Worm (Caenorhabditis elegans) whole organism, L1 larva: ENCODE measurements around the gene C10A4.10.

ENCODE experiments used
- C16A3.4 ChIP-seq: fragments of 150-350 bp; optimal IDR thresholded peaks from 2 replicates; lab custom pipeline; 2014; ENCODE audit warnings: missing biosample characterization, missing genetic modification characterization
- alr-1 ChIP-seq: fragments of 200-800 bp; sonication (Bioruptor generic); optimal IDR thresholded peaks from 2 replicates; lab custom pipeline; 2018; ENCODE audit warnings: borderline replicate concordance, mild to moderate bottlenecking, missing genetic modification characterization, missing compliant biosample characterization
- blmp-1 ChIP-seq: fragments of 150-350 bp; optimal IDR thresholded peaks from 2 replicates; lab custom pipeline; 2014; ENCODE audit warnings: missing biosample characterization, missing genetic modification characterization
- ceh-82 ChIP-seq, 3 experiments: fragments of 150-350 bp in 1 of 3; sonication (generic microtip) in 2 of 3; optimal IDR thresholded peaks; 2 replicates each; lab custom pipeline; 2014 to 2017; ENCODE audit warnings: missing biosample characterization in 3 of 3, missing genetic modification characterization in 3 of 3
- dsc-1 ChIP-seq: sonication (generic microtip); optimal IDR thresholded peaks from 2 replicates; lab custom pipeline; 2016; ENCODE audit warnings: mild to moderate bottlenecking, missing genetic modification characterization, missing compliant biosample characterization
- egl-27 ChIP-seq, 2 experiments: fragments of 150-350 bp in 1 of 2; sonication (generic microtip); optimal IDR thresholded peaks; 3 replicates each; lab custom pipeline; 2017 to 2018; ENCODE audit warnings: missing biosample characterization in 2 of 2, missing genetic modification characterization in 2 of 2, missing genetic modification reagents in 2 of 2
- elt-2 ChIP-seq: sonication (generic microtip); optimal IDR thresholded peaks from 2 replicates; lab custom pipeline; 2016; ENCODE audit warnings: missing genetic modification characterization, mild to moderate bottlenecking, inconsistent platforms, missing compliant biosample characterization, missing genetic modification reagents
- elt-3 ChIP-seq, 6 experiments: fragments of 150-350 bp in 1 of 6; sonication (generic microtip); optimal IDR thresholded peaks; 2 replicates each; lab custom pipeline; 2017 to 2018; ENCODE audit warnings: missing biosample characterization in 6 of 6, missing genetic modification characterization in 6 of 6, inconsistent platforms in 1 of 6
- fkh-10 ChIP-seq: sonication (generic microtip); optimal IDR thresholded peaks from 2 replicates; lab custom pipeline; 2017; ENCODE audit warnings: missing biosample characterization, missing genetic modification reagents, missing genetic modification characterization
- fkh-8 ChIP-seq: sonication (generic microtip); optimal IDR thresholded peaks from 2 replicates; lab custom pipeline; 2016; ENCODE audit warnings: mild to moderate bottlenecking, missing genetic modification characterization, missing compliant biosample characterization
- fos-1 ChIP-seq: fragments of 150-350 bp; optimal IDR thresholded peaks from 2 replicates; lab custom pipeline; 2014; ENCODE audit warnings: missing biosample characterization, missing genetic modification characterization
- isw-1 ChIP-seq: fragments of 200-800 bp; sonication (Bioruptor generic); IDR thresholded peaks from 2 replicates; pipeline ENCODE4 v1.3.6; 2022; ENCODE audit warnings: missing genetic modification characterization, missing compliant biosample characterization
- jun-1 ChIP-seq: fragments of 150-350 bp; optimal IDR thresholded peaks from 2 replicates; lab custom pipeline; 2014; ENCODE audit warnings: missing biosample characterization, missing genetic modification reagents, missing genetic modification characterization
- lin-13 ChIP-seq: fragments of 150-350 bp; optimal IDR thresholded peaks from 2 replicates; lab custom pipeline; 2014; ENCODE audit warnings: missing biosample characterization, missing genetic modification reagents, missing genetic modification characterization
- lin-35 ChIP-seq, 2 experiments: fragments of 150-350 bp; optimal IDR thresholded peaks; 2 replicates each; lab custom pipeline; 2014; ENCODE audit warnings: missing biosample characterization in 2 of 2, missing genetic modification characterization in 2 of 2, missing genetic modification reagents in 2 of 2
- lin-39 ChIP-seq: fragments of 150-350 bp; optimal IDR thresholded peaks from 2 replicates; lab custom pipeline; 2014; ENCODE audit warnings: missing biosample characterization, missing genetic modification reagents, missing genetic modification characterization
- mab-9 ChIP-seq: fragments of 200-800 bp; sonication (Bioruptor generic); IDR thresholded peaks from 2 replicates; pipeline ENCODE4 v1.3.6; 2022; ENCODE audit warnings: missing genetic modification reagents, missing genetic modification characterization, missing compliant biosample characterization
- nhr-11 ChIP-seq: fragments of 150-350 bp; optimal IDR thresholded peaks from 2 replicates; lab custom pipeline; 2014; ENCODE audit warnings: missing biosample characterization, missing genetic modification characterization
- nhr-19 ChIP-seq: fragments of 200-800 bp; sonication (Bioruptor generic); conservative IDR thresholded peaks from 2 replicates; pipeline ENCODE4 v1.3.6; 2022; ENCODE audit warnings: missing genetic modification characterization, missing compliant biosample characterization
- nhr-28 ChIP-seq: fragments of 150-350 bp; optimal IDR thresholded peaks from 2 replicates; lab custom pipeline; 2014; ENCODE audit warnings: missing biosample characterization, missing genetic modification characterization
- nhr-47 ChIP-seq: sonication (generic microtip); optimal IDR thresholded peaks from 2 replicates; lab custom pipeline; 2016; ENCODE audit warnings: mild to moderate bottlenecking, missing genetic modification characterization, moderate library complexity, missing compliant biosample characterization
- nhr-76 ChIP-seq: sonication (generic microtip); optimal IDR thresholded peaks from 2 replicates; lab custom pipeline; 2017; ENCODE audit warnings: missing biosample characterization, missing genetic modification characterization
- nhr-84 ChIP-seq: sonication (generic microtip); optimal IDR thresholded peaks from 2 replicates; lab custom pipeline; 2017; ENCODE audit warnings: missing biosample characterization, missing genetic modification characterization
- nhr-90 ChIP-seq: sonication (generic microtip); optimal IDR thresholded peaks from 2 replicates; lab custom pipeline; 2016; ENCODE audit warnings: mild to moderate bottlenecking, missing genetic modification characterization, missing compliant biosample characterization; ENCODE audit not compliant: poor library complexity
- pax-3 ChIP-seq: fragments of 200-800 bp; sonication (Bioruptor generic); optimal IDR thresholded peaks from 2 replicates; lab custom pipeline; 2018; ENCODE audit warnings: mild to moderate bottlenecking, missing genetic modification characterization, moderate library complexity, missing compliant biosample characterization
- skn-1 ChIP-seq: fragments of 150-350 bp; optimal IDR thresholded peaks from 2 replicates; lab custom pipeline; 2014; ENCODE audit warnings: missing biosample characterization, missing genetic modification characterization
- sptf-1 ChIP-seq: fragments of 150-350 bp; optimal IDR thresholded peaks from 2 replicates; lab custom pipeline; 2014; ENCODE audit warnings: missing biosample characterization, missing genetic modification characterization
- swsn-7 ChIP-seq: sonication (generic microtip); optimal IDR thresholded peaks from 2 replicates; lab custom pipeline; 2016; ENCODE audit warnings: missing genetic modification characterization, missing compliant biosample characterization
- tlp-1 ChIP-seq: fragments of 150-350 bp; optimal IDR thresholded peaks from 2 replicates; lab custom pipeline; 2014; ENCODE audit warnings: missing biosample characterization, missing genetic modification characterization
- unc-130 ChIP-seq: fragments of 150-350 bp; optimal IDR thresholded peaks from 2 replicates; lab custom pipeline; 2017; ENCODE audit warnings: missing biosample characterization, missing genetic modification characterization, inconsistent platforms
- unc-62 ChIP-seq: fragments of 150-350 bp; optimal IDR thresholded peaks from 2 replicates; lab custom pipeline; 2014; ENCODE audit warnings: missing biosample characterization, missing genetic modification reagents, missing genetic modification characterization
- unc-86 ChIP-seq: sonication (generic microtip); optimal IDR thresholded peaks from 2 replicates; lab custom pipeline; 2016; ENCODE audit warnings: missing genetic modification characterization, missing compliant biosample characterization
- unc-98 ChIP-seq: fragments of 200-800 bp; sonication (Bioruptor generic); IDR thresholded peaks from 2 replicates; pipeline ENCODE4 v1.3.6; 2022; ENCODE audit warnings: missing genetic modification characterization, missing compliant biosample characterization
- zag-1 ChIP-seq: fragments of 150-350 bp; optimal IDR thresholded peaks from 2 replicates; lab custom pipeline; 2014; ENCODE audit warnings: missing biosample characterization, missing genetic modification characterization

Gene C10A4.10

DNA sequence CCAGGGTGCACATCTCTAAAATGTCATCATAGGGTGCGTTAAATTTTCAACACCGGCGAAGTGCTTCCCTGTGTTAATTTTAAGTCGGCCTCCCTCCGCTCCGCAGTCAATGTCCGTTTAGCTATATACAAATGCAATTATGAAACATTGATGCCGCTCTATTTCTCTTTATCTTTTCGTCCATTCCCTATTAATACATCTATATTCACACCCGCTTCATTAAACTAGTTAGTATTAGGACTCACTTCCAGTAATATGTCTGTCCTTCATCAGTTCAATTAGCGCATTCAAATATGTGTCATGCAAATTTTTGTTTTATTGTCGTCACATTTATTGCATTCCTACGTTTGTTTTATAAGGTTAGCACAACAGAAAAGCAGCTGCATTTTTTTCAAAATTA is 26.7 kb upstream of the C10A4.10 start:
- no peak for TF ChIP-seq unc-62
- no peak for TF ChIP-seq nhr-84 (tag; lab: Kevin White, UChicago)
- TF ChIP-seq zag-1 (tag; lab: Kevin White, UChicago): no peak
- TF ChIP-seq nhr-90: no peak
- TF ChIP-seq elt-2 (tag; lab: Kevin White, UChicago): no peak

DNA sequence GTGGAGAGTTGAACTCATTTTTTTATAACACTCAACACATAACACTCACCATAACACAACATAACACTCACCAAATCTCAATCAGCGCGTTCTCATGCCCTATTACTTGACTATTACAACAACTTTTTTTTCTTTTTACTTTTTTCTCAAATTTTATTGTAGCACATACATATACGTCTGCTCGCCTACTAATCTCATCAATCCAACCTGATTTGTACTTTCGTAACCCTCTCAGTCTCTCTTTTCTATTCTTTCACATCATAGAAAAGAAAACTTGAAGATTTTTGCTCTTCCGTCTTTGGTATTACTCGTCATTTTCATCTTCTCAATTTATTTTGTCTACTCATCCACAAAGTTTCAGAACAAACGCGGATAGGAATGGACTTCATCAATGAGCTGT is 21.7 kb upstream of the C10A4.10 start, which contains the start of gene npr-8:
TSS of gene npr-8 (plus strand) at position 362 of the 400 bp plus-strand sequence.
- TF ChIP-seq lin-35 (GFP tag; optimal IDR thresholded peaks at IDR 0.05; lab: Kevin White, UChicago) (no peak), fkh-8 (tag; lab: Kevin White, UChicago) (no peak), ceh-82 (tag; optimal IDR thresholded peaks at IDR 0.05; lab: Kevin White, UChicago) (no peak), pax-3 (tag; lab: Kevin White, UChicago) (no peak), unc-98 (GFP tag; lab: Robert Waterston, UW) (no peak), nhr-47 (tag; lab: Kevin White, UChicago) (no peak), fkh-10 (GFP tag; lab: Kevin White, UChicago) (peak; percentile 53), skn-1 (tag; lab: Kevin White, UChicago) (no peak)

DNA sequence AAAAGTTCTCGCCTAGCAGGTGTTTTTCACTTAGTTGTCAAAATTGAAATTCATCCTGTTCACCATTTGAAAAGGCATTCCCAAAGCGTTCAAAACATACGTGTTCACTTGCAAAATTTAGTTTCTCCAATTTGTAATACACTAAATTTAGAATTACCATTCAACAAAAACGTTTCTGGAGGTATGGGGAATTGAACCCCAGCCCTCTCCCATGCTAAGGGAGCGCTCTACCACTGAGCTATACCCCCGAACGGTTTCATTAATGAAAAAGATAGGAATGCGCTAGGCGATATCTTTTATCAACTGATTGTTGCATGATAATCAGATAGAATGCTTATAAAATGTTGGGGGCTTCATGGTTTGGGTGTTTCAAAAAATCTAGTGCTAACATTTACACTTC is 20.1 kb upstream of the C10A4.10 start:
- TF ChIP-seq egl-27 (tag; optimal IDR thresholded peaks at IDR 0.05; lab: Kevin White, UChicago) (no peak), nhr-84 (tag; lab: Kevin White, UChicago) (no peak), unc-130 (tag; lab: Kevin White, UChicago) (no peak), alr-1 (tag; lab: Kevin White, UChicago) (no peak), sptf-1 (tag; lab: Kevin White, UChicago) (no peak), blmp-1 (tag; lab: Kevin White, UChicago) (no peak), C16A3.4 (tag; lab: Kevin White, UChicago) (no peak), nhr-19 (GFP tag; lab: Robert Waterston, UW) (no peak), jun-1 (tag; lab: Kevin White, UChicago) (no peak)

DNA sequence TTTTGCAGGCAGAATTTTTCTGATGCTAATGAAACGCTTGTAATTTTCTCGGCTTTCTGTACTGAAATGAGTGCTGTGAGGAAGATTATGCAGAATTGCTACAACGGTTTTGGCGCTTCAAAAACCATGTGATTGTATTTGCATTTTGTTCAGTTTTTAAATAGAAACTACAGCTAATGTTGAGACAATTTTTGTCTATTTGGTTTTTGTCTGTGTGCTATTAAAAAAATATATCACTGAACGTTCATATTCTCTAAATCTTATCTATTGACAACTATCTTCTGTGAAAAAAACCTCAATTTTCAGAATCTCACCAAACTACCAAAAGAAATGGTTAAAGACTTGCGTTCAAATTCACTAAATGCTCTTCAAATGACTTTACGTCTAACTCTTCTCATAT is 8.4 kb upstream of the C10A4.10 start, which contains the start of gene C10A4.6:
TSS of gene C10A4.6 (plus strand) at position 301 of the 400 bp plus-strand sequence.
- TF ChIP-seq fos-1 (tag; lab: Kevin White, UChicago): no peak
- no peak for TF ChIP-seq unc-98 (GFP tag; lab: Robert Waterston, UW)
- TF ChIP-seq mab-9 (GFP tag; lab: Robert Waterston, UW): no peak
- TF ChIP-seq unc-130 (tag; lab: Kevin White, UChicago): no peak
- no peak for TF ChIP-seq C16A3.4 (tag; lab: Kevin White, UChicago)
- TF ChIP-seq nhr-19 (GFP tag; lab: Robert Waterston, UW): no peak
- TF ChIP-seq nhr-28 (tag; lab: Kevin White, UChicago): no peak
- no peak for TF ChIP-seq sptf-1 (tag; lab: Kevin White, UChicago)
- no peak for TF ChIP-seq nhr-76 (tag; lab: Kevin White, UChicago)
- no peak for TF ChIP-seq tlp-1

DNA sequence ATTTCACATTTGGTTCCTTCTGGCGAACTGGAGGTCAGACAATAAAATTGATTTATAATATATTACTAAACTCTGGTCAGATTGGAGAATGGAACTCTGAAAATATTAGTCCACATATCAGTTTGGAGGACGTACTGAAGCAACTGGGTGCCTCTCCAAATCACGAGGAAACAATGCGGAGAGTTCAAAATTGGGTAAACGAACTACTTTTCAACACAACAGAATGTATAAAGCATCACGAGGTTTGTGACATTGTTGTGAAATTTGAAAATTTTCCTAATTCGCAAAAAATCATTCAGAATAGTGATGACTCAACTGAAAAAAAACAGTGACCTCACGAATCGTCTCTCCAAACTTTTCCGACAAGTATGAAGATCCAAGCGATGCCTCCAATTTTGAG is 5.5 kb upstream of the C10A4.10 start, which contains the start of gene gad-2:
TSS of gene gad-2 (plus strand) at position 301 of the 400 bp plus-strand sequence.
- TF ChIP-seq nhr-47 (tag; lab: Kevin White, UChicago) (no peak), lin-13 (GFP tag; lab: Kevin White, UChicago) (no peak), nhr-76 (tag; lab: Kevin White, UChicago) (no peak), isw-1 (GFP tag; lab: Robert Waterston, UW) (no peak)

DNA sequence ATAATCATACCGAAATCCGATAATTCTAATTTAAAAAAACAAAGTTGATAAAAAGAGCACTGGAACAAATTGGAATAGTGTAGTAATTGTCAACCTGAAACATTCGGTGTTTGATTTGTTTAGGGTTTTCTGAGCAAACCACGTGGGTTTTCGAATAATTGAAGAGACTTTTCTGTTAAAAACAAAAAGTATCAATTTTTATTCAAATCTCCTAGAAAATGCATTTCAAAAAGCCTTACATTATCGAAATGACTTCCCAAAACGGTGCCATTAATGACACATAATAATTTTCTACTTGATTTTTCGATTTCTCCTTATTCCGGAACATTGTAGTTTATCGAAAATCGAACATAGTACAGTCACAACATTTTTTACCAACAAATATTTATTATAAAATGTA is 749 bp upstream of the C10A4.10 start, which contains the start of gene C10A4.13:
TSS of gene C10A4.13 (minus strand) at position 101 of the 400 bp plus-strand sequence.
- TF ChIP-seq nhr-76 (tag; lab: Kevin White, UChicago): no peak
- TF ChIP-seq nhr-11: no peak
- no peak for TF ChIP-seq lin-39 (tag; lab: Kevin White, UChicago)
- no peak for TF ChIP-seq elt-3 (tag; optimal IDR thresholded peaks at IDR 0.05; lab: Kevin White, UChicago)
- no peak for TF ChIP-seq unc-86 (tag; lab: Kevin White, UChicago)
- no peak for TF ChIP-seq swsn-7 (tag; lab: Kevin White, UChicago)
- no peak for TF ChIP-seq tlp-1
- TF ChIP-seq dsc-1 (tag; lab: Kevin White, UChicago): no peak
- no peak for TF ChIP-seq nhr-28 (tag; lab: Kevin White, UChicago)
